Fruit fly (Drosophila melanogaster) whole organism: ENCODE data around the gene Tomosyn.

Source experiments
- CG8478 ChIP-seq: fragments of >200 bp; optimal IDR thresholded peaks from 2 replicates; lab custom pipeline; 2018; ENCODE audit warnings: inconsistent platforms
- Dll ChIP-seq: fragments of >200 bp; optimal IDR thresholded peaks from 2 replicates; lab custom pipeline; 2017
- EcR ChIP-seq, 2 experiments: fragments of >200 bp; optimal IDR thresholded peaks; 2 replicates each; lab custom pipeline; 2017; ENCODE audit warnings: missing biosample characterization in 2 of 2, missing genetic modification characterization in 2 of 2, missing genetic modification reagents in 2 of 2
- pan ChIP-seq: fragments of >200 bp; optimal IDR thresholded peaks from 2 replicates; lab custom pipeline; 2017
- psq ChIP-seq: fragments of >200 bp; optimal IDR thresholded peaks from 2 replicates; lab custom pipeline; 2017
- usp ChIP-seq: fragments of >200 bp; optimal IDR thresholded peaks from 2 replicates; lab custom pipeline; 2017; ENCODE audit warnings: missing biosample characterization, missing genetic modification characterization, mixed read lengths

Tomosyn gene

dm6 chrX:12600802-12601793 is 30.3 kb upstream of the Tomosyn start:
- TF ChIP-seq CG8478 (lab: Kevin White, UChicago): no peak
- no peak for TF ChIP-seq Dll (lab: Kevin White, UChicago)
- TF ChIP-seq EcR (GFP tag; optimal IDR thresholded peaks at IDR 0.05; lab: Kevin White, UChicago): no peak
- no peak for TF ChIP-seq usp (GFP tag; lab: Kevin White, UChicago)
- no peak for TF ChIP-seq pan (lab: Kevin White, UChicago)
- no peak for TF ChIP-seq psq

dm6 chrX:12611536-12612458 is 19.6 kb upstream of the Tomosyn start, which contains the start of the genes CG1463 and Fpgs1:
Gene CG1463 (minus strand): TSS chrX:12611667.
Gene Fpgs1 (plus strand): TSS chrX:12611867.
- TF ChIP-seq EcR (GFP tag; optimal IDR thresholded peaks at IDR 0.05; lab: Kevin White, UChicago): no peak
- no peak for TF ChIP-seq Dll (lab: Kevin White, UChicago)
- TF ChIP-seq usp (GFP tag; lab: Kevin White, UChicago): no peak
- TF ChIP-seq pan (lab: Kevin White, UChicago): no peak
- TF ChIP-seq CG8478 (lab: Kevin White, UChicago): no peak
- no peak for TF ChIP-seq psq

dm6 chrX:12613248-12613805 is 18.1 kb upstream of the Tomosyn start:
- TF ChIP-seq Dll (lab: Kevin White, UChicago) (no peak), pan (lab: Kevin White, UChicago) (no peak), psq (no peak), usp (GFP tag; lab: Kevin White, UChicago) (no peak)

- TF ChIP-seq EcR (GFP tag; optimal IDR thresholded peaks at IDR 0.05; lab: Kevin White, UChicago): no peak
- no peak for TF ChIP-seq psq
- no peak for TF ChIP-seq Dll (lab: Kevin White, UChicago)
- TF ChIP-seq pan (lab: Kevin White, UChicago): no peak
- TF ChIP-seq CG8478 (lab: Kevin White, UChicago): no peak
- TF ChIP-seq usp (GFP tag; lab: Kevin White, UChicago): no peak
Observed at dm6 chrX:12615752-12616366, 15.5 kb upstream of the Tomosyn start, which contains the start of gene CG11085. Gene CG11085 (plus strand): TSS chrX:12616316.

- no peak for TF ChIP-seq Dll (lab: Kevin White, UChicago)
Observed at dm6 chrX:12621640-12622039, 9.8 kb upstream of the Tomosyn start.

dm6 chrX:12623992-12624391 is 7.4 kb upstream of the Tomosyn start, which contains the start of gene CG15728:
Gene CG15728 (plus strand): TSS chrX:12624292.
- TF ChIP-seq usp (GFP tag; lab: Kevin White, UChicago) (no peak), EcR (GFP tag; optimal IDR thresholded peaks at IDR 0.05; lab: Kevin White, UChicago) (no peak), psq (no peak), CG8478 (lab: Kevin White, UChicago) (no peak), Dll (lab: Kevin White, UChicago) (no peak), pan (lab: Kevin White, UChicago) (no peak)

dm6 chrX:12625594-12626274 is 5.7 kb upstream of the Tomosyn start:
- TF ChIP-seq Dll (lab: Kevin White, UChicago) (no peak), psq (no peak), usp (GFP tag; lab: Kevin White, UChicago) (no peak), EcR (GFP tag; optimal IDR thresholded peaks at IDR 0.05; lab: Kevin White, UChicago) (no peak), CG8478 (lab: Kevin White, UChicago) (no peak), pan (lab: Kevin White, UChicago) (no peak)

dm6 chrX:12629564-12629963 is 1.8 kb upstream of the Tomosyn start, which contains the start of the genes Aven and CG2540:
Gene Aven (minus strand): TSS chrX:12629640.
Gene CG2540 (plus strand): TSS chrX:12629878.
- TF ChIP-seq pan (lab: Kevin White, UChicago) (no peak), CG8478 (lab: Kevin White, UChicago) (no peak), psq (no peak), Dll (lab: Kevin White, UChicago) (no peak), EcR (GFP tag; optimal IDR thresholded peaks at IDR 0.05; lab: Kevin White, UChicago) (no peak), usp (GFP tag; lab: Kevin White, UChicago) (no peak)

dm6 chrX:12632157-12632422 is 685 bp downstream of the Tomosyn start:
- TF ChIP-seq Dll (lab: Kevin White, UChicago): no peak
- no peak for TF ChIP-seq CG8478 (lab: Kevin White, UChicago)
- no peak for TF ChIP-seq pan (lab: Kevin White, UChicago)
- TF ChIP-seq psq: no peak
- no peak for TF ChIP-seq usp (GFP tag; lab: Kevin White, UChicago)
- no peak for TF ChIP-seq EcR (GFP tag; optimal IDR thresholded peaks at IDR 0.05; lab: Kevin White, UChicago)

- TF ChIP-seq pan (lab: Kevin White, UChicago): no peak
- no peak for TF ChIP-seq usp (GFP tag; lab: Kevin White, UChicago)
- TF ChIP-seq psq: no peak
- no peak for TF ChIP-seq Dll (lab: Kevin White, UChicago)
- no peak for TF ChIP-seq EcR (GFP tag; optimal IDR thresholded peaks at IDR 0.05; lab: Kevin White, UChicago)
- TF ChIP-seq CG8478 (lab: Kevin White, UChicago): no peak
Observed at dm6 chrX:12633204-12633603, 1.8 kb downstream of the Tomosyn start.
